Fruit fly (Drosophila melanogaster) ovary, adult (tissue): ENCODE results near the gene CG6983.

Experiments used
- CG17801 ChIP-seq: fragments of 200-800 bp; optimal IDR thresholded peaks from 2 replicates; lab custom pipeline; 2019; ENCODE audit warnings: missing biosample characterization, mild to moderate bottlenecking, missing genetic modification characterization, moderate library complexity; ENCODE audit not compliant: partially characterized antibody

CG6983 gene

DNA sequence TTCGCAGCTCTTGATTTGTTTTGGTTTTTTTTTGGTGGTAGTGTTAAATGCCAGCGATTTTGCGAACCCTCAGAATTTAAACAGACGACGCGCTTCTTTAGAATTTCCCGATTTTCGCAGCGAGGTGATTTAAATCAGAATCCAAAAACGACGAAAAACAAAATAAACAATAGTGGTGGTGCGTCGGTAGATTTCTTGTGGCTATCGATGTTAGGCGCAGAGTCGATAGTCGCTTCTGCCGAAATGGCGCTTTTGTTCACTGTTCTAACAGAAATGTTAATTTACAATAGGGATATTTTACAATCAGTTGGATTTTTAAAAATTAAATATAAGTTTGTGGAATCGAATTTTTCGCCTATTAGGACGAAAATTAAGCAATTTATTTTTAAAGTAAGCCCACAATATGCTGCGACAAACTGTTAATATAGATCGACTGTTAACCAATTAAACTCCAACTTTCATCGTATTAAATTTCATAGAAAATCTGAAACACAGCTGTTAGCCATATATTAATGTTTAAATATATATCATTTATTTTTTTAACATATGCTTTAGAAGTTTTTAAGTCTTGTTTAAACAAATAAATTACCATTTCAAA lies at the start of gene CG6983:
CG6983 (minus strand) TSS at position 176 of the 598 bp plus-strand sequence.
- TF ChIP-seq CG17801 (GFP tag; lab: Kevin White, UChicago) = peak; percentile 30

DNA sequence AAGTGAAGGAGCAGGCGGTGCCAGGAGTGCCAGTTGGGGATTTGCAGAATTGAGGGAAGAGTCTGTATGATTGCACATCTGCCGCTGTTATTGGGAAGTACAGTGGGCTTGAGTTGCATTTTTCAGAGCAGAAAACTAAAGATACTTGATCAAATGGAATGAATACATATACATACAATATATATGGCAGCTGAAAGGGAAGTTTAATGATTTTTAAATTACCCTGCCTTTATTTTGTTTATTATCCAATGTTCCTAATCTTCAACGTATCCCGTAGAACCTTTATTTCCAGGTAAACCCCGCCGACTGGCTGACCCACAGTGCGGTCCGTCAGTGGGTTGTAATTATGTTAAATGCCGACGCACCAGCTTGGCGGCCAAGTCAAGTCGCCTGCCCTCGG lies 31.8 kb upstream of the CG6983 start:
- no peak for TF ChIP-seq CG17801 (GFP tag; lab: Kevin White, UChicago)

DNA sequence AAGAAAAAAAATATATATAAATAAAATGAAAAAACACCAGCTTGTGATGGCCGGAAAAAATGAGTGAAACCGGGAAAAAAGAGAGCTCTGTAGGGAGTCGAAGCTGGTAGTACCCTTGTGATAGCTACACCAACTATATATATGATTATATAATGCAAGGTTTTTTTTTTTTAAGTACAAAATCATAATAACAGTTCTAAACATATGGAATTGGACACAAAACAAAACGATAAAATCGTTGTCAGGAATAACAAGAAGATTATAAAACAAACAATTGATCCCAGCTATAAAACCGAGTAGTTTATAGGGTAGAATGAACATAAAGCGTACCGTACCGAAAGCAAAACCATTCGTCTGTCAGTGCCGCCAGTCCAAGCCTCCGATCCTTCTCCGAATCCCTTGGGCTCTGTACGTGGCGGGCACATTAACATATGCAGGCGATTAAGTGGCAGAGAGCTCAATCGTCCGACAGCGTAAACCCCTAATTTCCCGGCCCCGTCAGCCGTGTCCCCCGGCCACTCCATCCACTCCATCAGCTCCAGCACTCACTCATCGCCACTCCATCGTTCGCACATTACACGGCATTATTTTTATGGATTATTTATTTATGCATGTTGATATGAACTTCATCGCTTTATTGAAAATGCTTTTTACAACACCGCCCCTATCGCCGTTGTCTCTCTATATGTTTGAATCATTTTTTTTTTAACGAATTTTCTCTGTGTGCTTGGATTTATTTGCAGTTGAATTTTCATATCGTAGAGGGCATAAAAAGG lies 12.2 kb upstream of the CG6983 start:
- no peak for TF ChIP-seq CG17801 (GFP tag; lab: Kevin White, UChicago)

DNA sequence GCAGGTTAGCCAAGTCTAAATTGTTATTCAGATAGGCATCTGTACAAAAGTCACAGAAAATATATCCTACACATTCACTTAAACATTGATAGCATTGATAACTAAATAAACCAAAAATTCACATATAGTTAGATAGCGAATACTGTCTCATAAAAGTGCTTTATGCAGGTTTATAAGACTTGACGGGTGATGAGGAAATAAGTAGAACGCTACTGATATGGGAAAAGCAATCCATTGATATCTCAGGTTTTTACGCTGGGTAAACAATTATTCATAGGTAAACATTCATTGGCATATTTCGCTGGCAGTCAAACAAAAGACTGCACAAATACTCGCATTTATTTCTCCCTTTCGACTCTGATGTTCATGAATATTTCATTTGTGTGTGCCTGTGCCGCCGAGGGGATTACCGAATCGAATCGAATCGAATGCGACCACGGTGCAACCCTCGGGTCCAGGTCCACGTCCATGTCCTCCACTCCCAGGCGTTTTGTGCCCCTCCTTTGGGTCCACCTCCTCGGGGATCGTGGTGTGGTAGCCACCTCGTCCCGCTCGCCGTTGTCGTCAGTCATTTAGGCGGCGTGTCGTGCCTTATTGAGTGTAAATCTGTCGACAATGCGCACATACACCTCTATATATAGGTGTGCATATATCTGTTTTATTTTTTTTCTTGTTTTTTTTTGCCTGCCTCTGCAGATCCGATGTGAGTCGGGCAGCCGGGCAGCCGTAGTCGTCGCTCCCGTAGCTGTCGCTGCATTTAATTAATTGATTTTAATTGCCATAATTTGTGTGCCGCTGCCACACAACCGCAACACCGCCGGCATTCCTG lies 11.1 kb upstream of the CG6983 start:
- no peak for TF ChIP-seq CG17801 (GFP tag; lab: Kevin White, UChicago)

DNA sequence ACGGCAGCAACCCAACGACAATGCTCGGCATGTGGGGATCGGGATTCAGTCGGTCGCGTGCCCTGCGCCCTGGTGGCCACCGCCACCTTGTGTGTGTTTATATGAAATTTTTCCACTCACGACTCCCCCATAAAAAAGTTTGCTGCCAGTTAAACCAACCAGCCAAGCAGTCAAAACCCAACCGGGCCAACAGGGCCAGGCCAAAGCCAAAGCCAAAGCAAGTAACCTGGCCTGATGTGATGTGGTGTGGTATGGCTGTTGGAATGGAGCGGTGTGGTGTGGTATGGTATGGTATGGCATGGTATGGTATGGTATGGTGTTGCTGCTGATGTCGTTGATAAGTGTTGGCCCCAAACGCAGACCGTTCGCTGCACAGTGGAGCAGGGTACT lies 10.4 kb upstream of the CG6983 start:
- no peak for TF ChIP-seq CG17801 (GFP tag; lab: Kevin White, UChicago)

DNA sequence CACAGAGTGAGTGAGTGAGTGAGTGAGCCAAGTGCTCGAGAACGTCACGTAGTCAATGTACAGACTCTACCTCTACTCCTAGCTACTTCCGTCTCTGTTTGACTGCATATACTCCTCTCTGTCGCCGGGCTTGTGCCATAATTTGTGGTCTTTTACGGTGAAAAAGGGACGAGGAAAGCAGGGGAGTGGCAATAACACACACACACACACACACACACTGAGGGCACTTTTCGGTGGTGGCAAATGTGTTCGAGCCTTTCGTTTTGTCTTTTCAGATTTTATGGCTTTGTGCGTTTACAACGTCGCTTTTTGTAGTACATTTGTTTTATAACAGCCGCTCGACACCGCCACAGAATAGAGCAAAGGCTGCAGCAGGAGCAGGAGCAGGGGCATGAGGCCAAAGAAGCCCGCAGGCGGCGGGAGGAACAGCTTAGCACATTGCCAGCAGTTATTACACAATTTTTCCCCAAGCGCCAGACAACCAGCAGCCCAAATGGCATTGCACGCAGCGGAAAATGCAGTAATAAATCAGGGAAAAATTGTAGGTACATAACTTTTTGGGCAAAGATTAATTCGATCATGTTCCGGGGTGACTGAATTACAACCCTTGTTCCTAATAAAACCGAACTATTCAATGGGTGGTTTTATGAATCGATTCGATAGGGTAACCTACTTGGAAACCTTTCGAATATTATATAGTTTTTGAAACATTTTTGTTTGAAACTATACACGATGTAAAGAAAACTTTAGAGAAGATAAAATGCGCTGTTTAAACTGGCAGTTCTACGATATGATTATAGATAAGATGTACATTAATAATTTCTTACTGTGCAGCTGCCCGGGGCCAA lies 9.8 kb upstream of the CG6983 start:
- no peak for TF ChIP-seq CG17801 (GFP tag; lab: Kevin White, UChicago)

DNA sequence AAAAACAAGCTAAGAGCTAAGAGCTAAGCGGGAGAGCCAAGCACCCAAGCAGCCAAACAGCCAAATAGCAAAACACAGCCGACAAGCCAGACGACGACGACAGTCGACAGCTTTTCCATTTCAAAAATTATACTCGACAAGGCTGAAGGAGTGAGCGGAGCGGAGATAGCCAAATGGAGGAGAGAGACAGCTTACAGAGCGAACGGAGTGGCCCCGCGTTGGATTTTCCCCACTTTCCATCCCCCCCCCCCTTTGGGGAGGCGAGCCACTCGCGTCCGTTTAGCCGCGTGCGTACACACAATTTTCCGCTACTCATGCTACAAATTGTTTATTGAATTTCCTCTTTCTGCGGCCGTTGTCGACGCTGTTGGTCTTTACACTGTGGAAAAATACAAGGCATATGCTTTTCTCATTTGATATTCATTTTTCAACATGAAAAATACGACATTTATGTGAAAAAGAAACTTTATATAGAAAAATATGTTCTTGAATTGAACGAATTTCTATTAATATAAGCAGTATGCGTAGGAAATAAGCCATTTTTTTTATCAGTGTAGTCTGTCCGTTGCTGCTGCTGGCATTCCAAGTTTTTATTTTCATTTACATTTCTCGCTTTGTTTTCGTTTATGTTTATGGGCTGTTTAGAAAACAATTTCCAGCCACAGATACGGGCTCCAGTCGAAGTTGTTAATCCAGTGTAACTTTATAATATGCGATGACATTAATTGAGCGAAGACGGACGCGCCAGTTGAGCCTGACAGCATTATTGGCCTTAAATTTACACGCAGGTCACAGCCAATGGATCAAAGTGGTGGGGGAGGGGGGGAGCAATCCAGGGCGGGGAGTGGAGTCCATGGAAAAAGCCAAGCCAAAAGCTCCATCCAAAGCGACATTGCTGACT lies 8.9 kb upstream of the CG6983 start:
- TF ChIP-seq CG17801 (GFP tag; lab: Kevin White, UChicago) = peak; percentile 77

DNA sequence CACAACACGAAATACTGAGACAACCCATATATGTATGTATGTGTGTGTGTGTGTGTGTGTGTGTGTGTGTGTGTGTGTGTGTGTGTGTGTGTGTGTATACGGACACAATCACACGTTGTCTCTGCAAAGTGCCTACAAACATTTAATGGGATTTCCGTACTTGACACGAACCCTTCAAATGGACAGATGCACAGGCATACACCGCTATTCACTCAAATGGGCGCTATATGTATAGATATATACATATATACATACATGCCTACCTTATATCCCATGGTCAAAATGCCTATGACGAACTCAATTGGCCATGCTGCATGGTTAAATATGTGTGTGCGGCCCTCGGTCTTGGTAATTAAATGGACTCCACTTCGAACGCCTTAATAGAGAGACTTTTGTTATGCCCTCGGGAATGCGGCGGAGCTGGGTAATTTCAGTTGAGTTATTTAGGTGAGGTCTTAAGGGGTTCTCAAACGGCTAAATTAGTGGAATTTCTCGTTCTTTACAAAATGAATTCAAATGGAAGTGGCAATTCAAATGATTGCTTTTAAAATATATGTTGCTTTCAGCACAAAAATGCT lies 7.4 kb upstream of the CG6983 start:
- TF ChIP-seq CG17801 (GFP tag; lab: Kevin White, UChicago) = no peak

DNA sequence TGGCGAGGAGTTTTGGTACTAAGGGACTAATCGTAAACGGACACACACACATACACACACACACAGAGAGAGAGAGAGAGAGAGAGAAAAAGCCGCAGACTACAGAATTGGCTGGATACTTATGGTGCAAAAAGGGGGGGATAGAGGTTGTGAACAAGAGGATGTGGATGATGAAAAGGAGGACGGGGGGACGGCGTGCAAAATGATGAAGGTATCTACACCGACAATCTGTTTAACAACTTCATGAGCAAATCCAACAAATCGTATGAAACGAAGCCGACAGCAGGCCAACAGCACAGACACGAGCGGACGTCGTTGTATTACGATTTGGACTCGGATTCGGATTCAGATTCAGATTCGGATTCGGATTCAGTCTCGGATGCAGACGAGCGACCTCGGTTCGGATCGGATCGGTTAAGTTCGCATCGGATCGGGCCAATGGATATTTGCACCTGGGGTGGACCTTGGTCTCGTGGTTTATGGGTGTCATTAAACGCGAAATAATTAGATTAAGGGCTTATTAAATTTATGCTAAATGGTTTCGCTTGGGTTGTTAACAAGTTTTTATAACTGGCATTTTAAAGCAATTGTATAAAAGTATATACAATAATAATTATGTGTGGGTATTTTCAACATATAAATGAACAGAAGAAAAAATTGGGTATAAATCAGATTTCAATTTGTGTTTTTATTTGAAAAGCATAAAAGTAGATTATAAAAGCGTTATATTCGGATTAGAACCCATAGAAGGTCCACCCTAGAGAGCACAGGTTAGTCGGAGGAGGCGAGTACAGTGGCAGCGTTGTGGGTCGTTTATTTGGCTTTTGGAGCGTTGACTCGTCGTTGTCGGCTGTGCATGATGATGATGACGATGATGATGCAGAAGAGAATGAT lies 6.1 kb upstream of the CG6983 start:
- TF ChIP-seq CG17801 (GFP tag; lab: Kevin White, UChicago) = peak; percentile 83

DNA sequence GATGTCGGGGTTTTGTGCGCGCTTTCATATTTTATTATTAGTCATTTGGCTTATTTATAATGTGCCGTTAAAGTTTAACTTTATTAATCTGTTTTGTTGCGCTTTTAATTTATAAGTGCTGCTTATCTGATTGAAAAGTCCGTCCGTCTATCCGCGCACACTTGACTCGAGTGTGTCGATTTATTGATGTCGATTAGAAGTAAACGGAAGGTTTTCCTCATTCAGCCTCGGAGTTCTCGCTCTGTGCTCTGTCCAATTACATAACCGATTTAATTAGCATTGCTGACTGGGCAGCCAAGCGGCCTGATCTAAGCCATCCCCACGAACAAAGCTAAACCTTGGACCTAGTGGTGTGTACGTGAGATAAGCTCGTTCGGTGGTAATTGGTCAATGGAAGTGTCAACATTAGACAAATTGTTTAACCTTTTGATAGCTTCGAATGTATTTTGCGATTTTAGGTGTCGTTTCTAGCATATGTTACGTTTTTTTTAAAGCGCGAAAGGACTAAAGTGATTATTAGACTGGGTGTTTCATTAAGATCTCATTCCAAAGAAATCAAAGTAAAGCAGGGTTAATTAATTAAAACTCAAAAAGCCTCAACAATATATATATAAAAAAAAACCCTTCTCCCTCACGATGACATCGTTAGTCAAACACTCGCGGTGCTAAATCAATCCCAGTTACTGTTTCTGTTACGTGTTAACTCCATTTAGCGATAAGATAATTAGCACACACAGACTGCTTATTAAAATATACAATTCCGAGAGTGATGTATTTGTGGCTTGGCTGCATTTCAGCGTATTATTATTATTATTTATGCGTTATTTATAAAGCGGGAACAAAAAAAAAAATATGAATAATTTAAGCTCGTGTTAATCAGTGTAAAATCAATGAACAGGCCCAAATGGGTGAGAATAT lies 4.5 kb upstream of the CG6983 start:
- no peak for TF ChIP-seq CG17801 (GFP tag; lab: Kevin White, UChicago)

DNA sequence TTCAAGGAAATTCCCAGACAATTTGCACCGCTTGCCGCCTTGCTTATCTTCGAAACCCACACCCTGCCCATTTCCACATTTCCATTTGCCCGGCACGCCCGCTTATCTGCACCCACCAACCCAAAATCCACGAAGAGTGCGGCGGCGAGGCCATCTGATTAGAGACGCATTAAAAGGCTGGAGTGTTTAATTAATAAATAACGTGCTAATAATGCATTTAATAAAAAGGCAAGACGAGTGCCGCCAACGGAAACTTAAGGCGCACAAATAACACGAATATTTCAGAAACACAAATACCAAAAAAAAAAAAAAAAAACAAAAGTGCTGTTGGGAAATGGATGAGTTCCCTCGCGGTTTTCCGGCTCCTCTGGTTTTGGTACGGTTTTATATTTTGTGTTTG lies 3.8 kb upstream of the CG6983 start:
- TF ChIP-seq CG17801 (GFP tag; lab: Kevin White, UChicago) = no peak
